Fruit fly (Drosophila melanogaster) whole organism, prepupa: ENCODE data around the gene CG11638.

Experiments used
- CG10631 ChIP-seq: fragments of 200-800 bp; sonication (Bioruptor generic); optimal IDR thresholded peaks from 2 replicates; lab custom pipeline; 2016; ENCODE audit warnings: missing biosample characterization, missing genetic modification characterization
- CG10669 ChIP-seq: fragments of 200-800 bp; sonication (Bioruptor generic); optimal IDR thresholded peaks from 3 replicates; lab custom pipeline; 2018; ENCODE audit warnings: missing biosample characterization, mild to moderate bottlenecking, missing genetic modification characterization, moderate library complexity
- CG11902 ChIP-seq: fragments of 200-800 bp; sonication (Bioruptor generic); optimal IDR thresholded peaks from 3 replicates; lab custom pipeline; 2016; ENCODE audit warnings: missing biosample characterization, missing genetic modification characterization
- CG15336 ChIP-seq: fragments of 200-800 bp; sonication (Bioruptor generic); IDR thresholded peaks from 2 replicates; pipeline ENCODE4 v1.3.6; 2022; ENCODE audit warnings: missing biosample characterization, missing genetic modification characterization
- CG1621 ChIP-seq: fragments of 200-800 bp; sonication (Bioruptor generic); optimal IDR thresholded peaks from 3 replicates; lab custom pipeline; 2018; ENCODE audit warnings: missing biosample characterization, mild to moderate bottlenecking, missing genetic modification characterization
- CG16779 ChIP-seq: fragments of 200-800 bp; sonication (Bioruptor generic); optimal IDR thresholded peaks from 3 replicates; lab custom pipeline; 2017; ENCODE audit warnings: missing biosample characterization, mild to moderate bottlenecking, missing genetic modification characterization
- CG3032 ChIP-seq: fragments of 200-800 bp; optimal IDR thresholded peaks from 2 replicates; lab custom pipeline; 2019; ENCODE audit warnings: missing biosample characterization, mild to moderate bottlenecking, missing genetic modification characterization, moderate library complexity
- CG31627 ChIP-seq: fragments of 200-800 bp; sonication (Bioruptor generic); optimal IDR thresholded peaks from 3 replicates; lab custom pipeline; 2016; ENCODE audit warnings: missing biosample characterization, missing genetic modification characterization
- CG32006 ChIP-seq: fragments of 200-800 bp; sonication (Bioruptor generic); optimal IDR thresholded peaks from 3 replicates; lab custom pipeline; 2017; ENCODE audit warnings: missing biosample characterization, mild to moderate bottlenecking, missing genetic modification characterization
- CG34406 ChIP-seq: fragments of 200-800 bp; sonication (Bioruptor generic); optimal IDR thresholded peaks from 3 replicates; lab custom pipeline; 2016; ENCODE audit warnings: missing biosample characterization, missing genetic modification characterization
- CG3919 ChIP-seq: fragments of 200-800 bp; sonication (Bioruptor generic); optimal IDR thresholded peaks from 3 replicates; lab custom pipeline; 2016; ENCODE audit warnings: missing biosample characterization, missing genetic modification characterization
- CG4318 ChIP-seq: fragments of 200-800 bp; sonication (Bioruptor generic); optimal IDR thresholded peaks from 3 replicates; lab custom pipeline; 2017; ENCODE audit warnings: missing biosample characterization, mild to moderate bottlenecking, missing genetic modification characterization
- CG6276 ChIP-seq: fragments of 200-800 bp; sonication (Bioruptor generic); optimal IDR thresholded peaks from 2 replicates; lab custom pipeline; 2017; ENCODE audit warnings: missing biosample characterization, mild to moderate bottlenecking, missing genetic modification characterization
- CG6792 ChIP-seq: fragments of 200-800 bp; sonication (Bioruptor generic); optimal IDR thresholded peaks from 3 replicates; lab custom pipeline; 2016; ENCODE audit warnings: missing biosample characterization, missing genetic modification characterization
- CG6808 ChIP-seq: fragments of 200-800 bp; sonication (Bioruptor generic); optimal IDR thresholded peaks from 3 replicates; lab custom pipeline; 2017; ENCODE audit warnings: missing biosample characterization, missing genetic modification characterization, mild to moderate bottlenecking, moderate library complexity, missing genetic modification reagents
- CG6854 ChIP-seq: fragments of 200-800 bp; sonication (Bioruptor generic); optimal IDR thresholded peaks from 2 replicates; lab custom pipeline; 2017; ENCODE audit warnings: missing biosample characterization, mild to moderate bottlenecking, missing genetic modification characterization
- CG7368 ChIP-seq: fragments of 200-800 bp; sonication (Bioruptor generic); optimal IDR thresholded peaks from 3 replicates; lab custom pipeline; 2016; ENCODE audit warnings: missing biosample characterization, missing genetic modification characterization
- CG8319 ChIP-seq: fragments of 200-800 bp; sonication (Bioruptor generic); optimal IDR thresholded peaks from 3 replicates; lab custom pipeline; 2016; ENCODE audit warnings: missing biosample characterization, missing genetic modification characterization
- CG8632 ChIP-seq: fragments of 200-800 bp; sonication (Bioruptor generic); optimal IDR thresholded peaks from 3 replicates; lab custom pipeline; 2016; ENCODE audit warnings: missing biosample characterization, missing genetic modification characterization
- CG9139 ChIP-seq: fragments of 200-800 bp; sonication (Bioruptor generic); optimal IDR thresholded peaks from 3 replicates; lab custom pipeline; 2017; ENCODE audit warnings: missing biosample characterization, mild to moderate bottlenecking, missing genetic modification characterization
- Eip75B ChIP-seq: fragments of 200-800 bp; sonication (Bioruptor generic); optimal IDR thresholded peaks from 3 replicates; lab custom pipeline; 2016; ENCODE audit warnings: missing biosample characterization, missing genetic modification characterization
- Eip78C ChIP-seq: fragments of 200-800 bp; sonication (Bioruptor generic); peaks from one replicate; lab custom pipeline; 2016; ENCODE audit warnings: missing biosample characterization, missing genetic modification characterization
- Eip93F ChIP-seq: fragments of 200-800 bp; sonication (Bioruptor generic); optimal IDR thresholded peaks from 2 replicates; lab custom pipeline; 2016; ENCODE audit warnings: missing biosample characterization, mild to moderate bottlenecking, missing genetic modification characterization
- Ets21C ChIP-seq: fragments of 200-800 bp; sonication (Bioruptor generic); optimal IDR thresholded peaks from 3 replicates; lab custom pipeline; 2016; ENCODE audit warnings: missing biosample characterization, missing genetic modification characterization
- Ets96B ChIP-seq: fragments of 200-800 bp; optimal IDR thresholded peaks from 2 replicates; lab custom pipeline; 2019; ENCODE audit warnings: missing biosample characterization, mild to moderate bottlenecking, missing genetic modification characterization, moderate library complexity
- Gug ChIP-seq: fragments of 200-800 bp; sonication (Bioruptor generic); IDR thresholded peaks from 2 replicates; pipeline ENCODE4 v1.3.6; 2022; ENCODE audit warnings: missing biosample characterization, missing genetic modification characterization
- Hr39 ChIP-seq: fragments of 200-800 bp; sonication (Bioruptor generic); optimal IDR thresholded peaks from 2 replicates; lab custom pipeline; 2016; ENCODE audit warnings: missing biosample characterization, missing genetic modification characterization
- Hr4 ChIP-seq: fragments of 200-800 bp; sonication (Bioruptor generic); optimal IDR thresholded peaks from 3 replicates; lab custom pipeline; 2016; ENCODE audit warnings: missing biosample characterization, missing genetic modification characterization
- Met ChIP-seq: fragments of 200-800 bp; sonication (Bioruptor generic); optimal IDR thresholded peaks from 3 replicates; lab custom pipeline; 2016; ENCODE audit warnings: missing biosample characterization, missing genetic modification characterization
- Smox ChIP-seq: fragments of 200-800 bp; sonication (Bioruptor generic); optimal IDR thresholded peaks from 3 replicates; lab custom pipeline; 2016; ENCODE audit warnings: missing biosample characterization, missing genetic modification characterization
- Sox102F ChIP-seq: fragments of 200-800 bp; sonication (Bioruptor generic); optimal IDR thresholded peaks from 2 replicates; lab custom pipeline; 2016; ENCODE audit warnings: missing biosample characterization, mild to moderate bottlenecking, missing genetic modification characterization
- Sox14 ChIP-seq: fragments of 200-800 bp; sonication (Bioruptor generic); optimal IDR thresholded peaks from 3 replicates; lab custom pipeline; 2016; ENCODE audit warnings: missing biosample characterization, missing genetic modification characterization
- Sox15 ChIP-seq: fragments of 200-800 bp; sonication (Bioruptor generic); optimal IDR thresholded peaks from 3 replicates; lab custom pipeline; 2016; ENCODE audit warnings: missing biosample characterization, missing genetic modification characterization
- acj6 ChIP-seq: fragments of 200-800 bp; sonication (Bioruptor generic); optimal IDR thresholded peaks from 3 replicates; lab custom pipeline; 2016; ENCODE audit warnings: missing biosample characterization, missing genetic modification characterization
- cyc ChIP-seq: fragments of 200-800 bp; sonication (Bioruptor generic); optimal IDR thresholded peaks from 3 replicates; lab custom pipeline; 2016; ENCODE audit warnings: missing biosample characterization, missing genetic modification characterization
- dac ChIP-seq: fragments of 200-800 bp; sonication (Bioruptor generic); optimal IDR thresholded peaks from 2 replicates; lab custom pipeline; 2017; ENCODE audit warnings: missing biosample characterization, mild to moderate bottlenecking, missing genetic modification characterization
- eg ChIP-seq: fragments of 200-800 bp; sonication (Bioruptor generic); IDR thresholded peaks from 3 replicates; pipeline ENCODE4 v1.3.6; 2022; ENCODE audit warnings: missing biosample characterization, missing genetic modification characterization
- esn ChIP-seq: fragments of 200-800 bp; sonication (Bioruptor generic); optimal IDR thresholded peaks from 2 replicates; lab custom pipeline; 2016; ENCODE audit warnings: missing biosample characterization, mild to moderate bottlenecking, missing genetic modification characterization, moderate library complexity
- fd85E ChIP-seq: fragments of 200-800 bp; sonication (Bioruptor generic); optimal IDR thresholded peaks from 3 replicates; lab custom pipeline; 2016; ENCODE audit warnings: missing biosample characterization, missing genetic modification characterization
- lz ChIP-seq: fragments of 200-800 bp; sonication (Bioruptor generic); optimal IDR thresholded peaks from 3 replicates; lab custom pipeline; 2016; ENCODE audit warnings: missing biosample characterization, missing genetic modification characterization
- net ChIP-seq: fragments of 200-800 bp; sonication (Bioruptor generic); optimal IDR thresholded peaks from 3 replicates; lab custom pipeline; 2016; ENCODE audit warnings: missing biosample characterization, missing genetic modification characterization
- pdm3 ChIP-seq: fragments of 200-800 bp; sonication (Bioruptor generic); optimal IDR thresholded peaks from 3 replicates; lab custom pipeline; 2016; ENCODE audit warnings: missing biosample characterization, missing genetic modification characterization
- salr ChIP-seq, 2 experiments: fragments of 200-800 bp; sonication (Bioruptor generic); optimal IDR thresholded peaks; 3 replicates each; lab custom pipeline; 2016 to 2018; ENCODE audit warnings: missing biosample characterization in 2 of 2, missing genetic modification characterization in 2 of 2, mild to moderate bottlenecking in 1 of 2
- spab ChIP-seq: fragments of 200-800 bp; sonication (Bioruptor generic); optimal IDR thresholded peaks from 2 replicates; lab custom pipeline; 2017; ENCODE audit warnings: missing biosample characterization, mild to moderate bottlenecking, missing genetic modification characterization, missing genetic modification reagents
- ss ChIP-seq, 2 experiments: fragments of 200-800 bp; sonication (Bioruptor generic); optimal IDR thresholded peaks; 2 replicates in 1 of 2; 3 replicates in 1 of 2; lab custom pipeline; 2017 to 2018; ENCODE audit warnings: mild to moderate bottlenecking in 2 of 2, missing biosample characterization in 2 of 2, missing genetic modification characterization in 2 of 2, moderate library complexity in 1 of 2
- svp ChIP-seq: fragments of 200-800 bp; sonication (Bioruptor generic); peaks from one replicate; lab custom pipeline; 2016; ENCODE audit warnings: missing biosample characterization, missing genetic modification characterization
- vri ChIP-seq: fragments of 200-800 bp; sonication (Bioruptor generic); optimal IDR thresholded peaks from 3 replicates; lab custom pipeline; 2016; ENCODE audit warnings: missing biosample characterization, mild to moderate bottlenecking, missing genetic modification characterization

CG11638 gene

DNA sequence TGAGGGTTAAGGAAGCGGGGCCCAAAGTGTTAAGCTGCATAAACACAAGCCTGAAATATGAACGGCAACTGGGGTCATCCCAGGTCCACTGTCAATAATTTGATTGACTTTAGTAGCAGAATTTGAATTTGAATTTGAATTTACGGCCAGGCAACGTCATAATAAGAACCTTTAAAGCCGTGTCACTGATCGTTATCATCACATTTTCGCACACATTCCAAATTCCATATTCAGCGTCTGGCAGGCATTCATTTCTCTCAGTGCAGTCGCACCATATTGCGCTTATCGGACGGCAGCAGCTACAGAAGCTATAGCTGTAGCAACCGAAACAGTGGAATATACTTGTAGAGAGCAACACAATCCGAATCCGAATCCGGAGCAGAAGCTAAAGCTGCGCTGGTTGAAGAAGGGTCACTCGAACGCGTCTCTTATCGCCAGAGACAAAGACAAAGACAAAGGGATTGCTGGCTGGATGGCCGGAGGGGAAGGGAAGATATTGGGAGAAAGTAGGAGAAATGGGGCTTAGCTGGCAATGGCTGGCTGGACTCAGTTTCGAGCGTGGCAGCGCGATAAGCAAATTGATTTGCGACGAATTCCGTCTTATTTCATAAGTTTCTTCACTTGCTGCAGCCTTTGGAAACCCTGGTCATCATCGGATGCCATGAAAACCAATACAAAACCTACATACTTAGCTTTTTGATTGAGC is 26.3 kb upstream of the CG11638 start (continued):
- peak; percentile 63 for TF ChIP-seq vri (GFP tag; lab: Kevin White, UChicago)
- peak; percentile 70 for TF ChIP-seq Sox102F (GFP tag; lab: Kevin White, UChicago)
- peak; percentile 55; the same call in 1 of the 2 replicates for TF ChIP-seq CG15336 (GFP tag; lab: Robert Waterston, UW)
- peak; percentile 59 for TF ChIP-seq CG7368
- TF ChIP-seq lz (GFP tag; lab: Kevin White, UChicago): peak; percentile 81
- TF ChIP-seq CG31627 (GFP tag; lab: Kevin White, UChicago): peak; percentile 78
- TF ChIP-seq CG3032 (tag; lab: Kevin White, UChicago): peak; percentile 56
- TF ChIP-seq Ets21C (GFP tag; lab: Kevin White, UChicago): peak; percentile 58
- peak; percentile 50 for TF ChIP-seq spab (GFP tag; lab: Kevin White, UChicago)
- TF ChIP-seq net (GFP tag; lab: Kevin White, UChicago): peak; percentile 66
- peak; percentile 55 for TF ChIP-seq Hr4 (GFP tag; lab: Kevin White, UChicago)
- TF ChIP-seq CG4318 (GFP tag; lab: Kevin White, UChicago): peak; percentile 33
- peak; percentile 77 for TF ChIP-seq CG34406
- peak; percentile 95 for TF ChIP-seq svp
- TF ChIP-seq CG32006: peak; percentile 66
- TF ChIP-seq Eip93F (GFP tag; lab: Kevin White, UChicago): no peak
- peak; percentile 70 for TF ChIP-seq CG3919
- peak; percentile 34 to 60 for TF ChIP-seq ss (GFP tag; optimal IDR thresholded peaks at IDR 0.05; lab: Kevin White, UChicago)
- peak; percentile 79 for TF ChIP-seq esn
- TF ChIP-seq CG11902 (GFP tag; lab: Kevin White, UChicago): peak; percentile 64

DNA sequence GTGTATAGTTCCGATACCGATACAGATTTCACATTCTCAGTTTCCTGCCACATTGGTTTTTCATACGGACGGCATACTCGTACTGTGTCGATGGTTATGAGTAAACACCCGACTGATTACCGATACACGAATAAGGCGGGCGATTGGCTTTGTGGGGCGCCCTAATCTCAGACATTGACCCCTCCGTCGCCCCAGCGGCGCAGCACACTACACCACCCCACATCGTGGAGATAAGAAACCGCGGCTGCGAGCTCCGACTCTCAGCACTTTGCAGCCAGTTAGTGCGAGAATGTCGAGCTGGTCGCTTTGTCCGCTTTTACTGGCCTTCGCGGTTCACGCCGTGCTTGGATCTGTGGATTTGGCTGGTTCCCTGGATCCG is 24.7 kb upstream of the CG11638 start, which contains the start of gene CG14629:
TSS of gene CG14629 (plus strand) at position 275 of the 379 bp plus-strand sequence.
- TF ChIP-seq Met (GFP tag; lab: Kevin White, UChicago) (no peak), CG8319 (GFP tag; lab: Kevin White, UChicago) (no peak), CG32006 (no peak), fd85E (GFP tag; lab: Kevin White, UChicago) (no peak), CG6808 (no peak), Sox14 (peak; percentile 43), Sox15 (GFP tag; lab: Kevin White, UChicago) (no peak), pdm3 (GFP tag; lab: Kevin White, UChicago) (no peak), lz (GFP tag; lab: Kevin White, UChicago) (no peak), Smox (GFP tag; lab: Kevin White, UChicago) (no peak), CG8632 (GFP tag; lab: Kevin White, UChicago) (no peak), CG10669 (GFP tag; lab: Kevin White, UChicago) (no peak), CG10631 (GFP tag; lab: Kevin White, UChicago) (no peak), dac (no peak), net (GFP tag; lab: Kevin White, UChicago) (peak; percentile 0), Eip75B (GFP tag; lab: Kevin White, UChicago) (no peak), CG16779 (tag; lab: Kevin White, UChicago) (peak; percentile 1), CG6854 (no peak), CG34406 (no peak), CG3919 (no peak), CG1621 (tag; lab: Kevin White, UChicago) (no peak), acj6 (GFP tag; lab: Kevin White, UChicago) (no peak), esn (no peak), CG11902 (GFP tag; lab: Kevin White, UChicago) (no peak), CG3032 (tag; lab: Kevin White, UChicago) (no peak), Hr39 (GFP tag; lab: Kevin White, UChicago) (no peak), svp (peak; percentile 98), spab (GFP tag; lab: Kevin White, UChicago) (no peak), CG9139 (GFP tag; lab: Kevin White, UChicago) (no peak), Ets96B (tag; lab: Kevin White, UChicago) (no peak), CG31627 (GFP tag; lab: Kevin White, UChicago) (no peak), cyc (GFP tag; lab: Kevin White, UChicago) (no peak), Sox102F (GFP tag; lab: Kevin White, UChicago) (no peak), CG6276 (GFP tag; lab: Kevin White, UChicago) (no peak), ss (GFP tag; optimal IDR thresholded peaks at IDR 0.05; lab: Kevin White, UChicago) (no peak), eg (no peak), salr (GFP tag; optimal IDR thresholded peaks at IDR 0.05; lab: Kevin White, UChicago) (no peak), Hr4 (GFP tag; lab: Kevin White, UChicago) (no peak), CG4318 (GFP tag; lab: Kevin White, UChicago) (no peak), vri (GFP tag; lab: Kevin White, UChicago) (peak; percentile 55), CG7368 (no peak), Gug (GFP tag; lab: Robert Waterston, UW) (no peak), CG6792 (GFP tag; lab: Kevin White, UChicago) (no peak), Eip78C (GFP tag; lab: Kevin White, UChicago) (peak; percentile 30)
